Fruit fly (Drosophila melanogaster) whole organism, pupa: ENCODE measurements around the gene CG11498.

ENCODE experiments used
- CG10348 ChIP-seq: fragments of 200-800 bp; sonication (Bioruptor generic); IDR thresholded peaks from 2 replicates; pipeline ENCODE4 v1.3.6; 2022; ENCODE audit warnings: missing biosample characterization, missing genetic modification characterization
- CG34367 ChIP-seq: fragments of 200-800 bp; sonication (Bioruptor generic); optimal IDR thresholded peaks from 2 replicates; lab custom pipeline; 2018; ENCODE audit warnings: missing biosample characterization, mild to moderate bottlenecking, missing genetic modification characterization
- CG9948 ChIP-seq: fragments of 200-800 bp; sonication (Bioruptor generic); optimal IDR thresholded peaks from 2 replicates; lab custom pipeline; 2018; ENCODE audit warnings: missing biosample characterization, mild to moderate bottlenecking, missing genetic modification characterization, moderate library complexity
- EcR ChIP-seq: fragments of 200-800 bp; sonication (Bioruptor generic); optimal IDR thresholded peaks from 3 replicates; lab custom pipeline; 2019; ENCODE audit warnings: missing biosample characterization, missing genetic modification characterization, mild to moderate bottlenecking, moderate library complexity, missing genetic modification reagents
- Ets98B ChIP-seq: fragments of 200-800 bp; sonication (Bioruptor generic); IDR thresholded peaks from 2 replicates; pipeline ENCODE4 v1.3.6; 2022; ENCODE audit warnings: missing biosample characterization, missing genetic modification characterization
- Pif1B ChIP-seq: fragments of 200-800 bp; sonication (Bioruptor generic); optimal IDR thresholded peaks from 3 replicates; lab custom pipeline; 2016; ENCODE audit warnings: missing biosample characterization, missing genetic modification characterization
- gl ChIP-seq: fragments of 200-800 bp; sonication (Bioruptor generic); optimal IDR thresholded peaks from 2 replicates; lab custom pipeline; 2018; ENCODE audit warnings: missing biosample characterization, mild to moderate bottlenecking, missing genetic modification characterization
- rn ChIP-seq: fragments of 200-800 bp; sonication (Bioruptor generic); IDR thresholded peaks from 2 replicates; pipeline ENCODE4 v1.3.6; 2022; ENCODE audit warnings: missing biosample characterization, missing genetic modification characterization

dm6 chr3R:30109380-30109779 lies 50.9 kb downstream of the CG11498 start:
- no peak for TF ChIP-seq CG10348
- TF ChIP-seq Ets98B = no peak
- no peak for TF ChIP-seq EcR (GFP tag; lab: Kevin White, UChicago)
- TF ChIP-seq rn (GFP tag; lab: Robert Waterston, UW) = no peak
- no peak for TF ChIP-seq CG34367
- no peak for TF ChIP-seq Pif1B
- no peak for TF ChIP-seq gl (tag; lab: Kevin White, UChicago)
- TF ChIP-seq CG9948 (tag; lab: Kevin White, UChicago) = no peak
